Fruit fly (Drosophila melanogaster) Kc167 (cell line): ENCODE results near the gene Taf3.

Experiments used
- Myc ChIP-seq: fragments of >200 bp; optimal IDR thresholded peaks from 2 replicates; lab custom pipeline; 2017; ENCODE audit warnings: missing external identifiers
- Sin3A ChIP-seq: fragments of >200 bp; optimal IDR thresholded peaks from 2 replicates; lab custom pipeline; 2018; ENCODE audit warnings: missing external identifiers
- h ChIP-seq: fragments of >200 bp; optimal IDR thresholded peaks from 3 replicates; lab custom pipeline; 2018; ENCODE audit warnings: missing external identifiers
- insv ChIP-seq: fragments of >200 bp; optimal IDR thresholded peaks from 3 replicates; lab custom pipeline; 2018; ENCODE audit warnings: missing external identifiers
- psq ChIP-seq: fragments of >200 bp; optimal IDR thresholded peaks from 2 replicates; lab custom pipeline; 2017; ENCODE audit warnings: missing external identifiers
- ttk ChIP-seq: sonication (Bioruptor generic); optimal IDR thresholded peaks from 2 replicates; lab custom pipeline; 2017; ENCODE audit warnings: missing external identifiers

Taf3 gene

dm6 chr4:424630-425327 is 41.8 kb downstream of the Taf3 start:
- peak; percentile 95 for TF ChIP-seq h (lab: Kevin White, UChicago)
- no peak for TF ChIP-seq Myc

- TF ChIP-seq Myc, result no peak
- TF ChIP-seq ttk, result no peak
- no peak for TF ChIP-seq h (lab: Kevin White, UChicago)
- no peak for TF ChIP-seq psq (lab: Kevin White, UChicago)
- no peak for TF ChIP-seq insv (lab: Kevin White, UChicago)
- no peak for TF ChIP-seq Sin3A (lab: Kevin White, UChicago)
Measured at dm6 chr4:423338-423737, 43.3 kb downstream of the Taf3 start.

- no peak for TF ChIP-seq h (lab: Kevin White, UChicago)
- TF ChIP-seq ttk, result no peak
- no peak for TF ChIP-seq insv (lab: Kevin White, UChicago)
Measured at dm6 chr4:421772-422171, 44.9 kb downstream of the Taf3 start.

- TF ChIP-seq Sin3A (lab: Kevin White, UChicago) (no peak), ttk (no peak), insv (lab: Kevin White, UChicago) (no peak), psq (lab: Kevin White, UChicago) (no peak), h (lab: Kevin White, UChicago) (no peak), Myc (no peak)
Measured at dm6 chr4:421025-421424, 45.6 kb downstream of the Taf3 start.

- no peak for TF ChIP-seq Myc
- TF ChIP-seq h (lab: Kevin White, UChicago), result no peak
- TF ChIP-seq ttk, result no peak
- TF ChIP-seq psq (lab: Kevin White, UChicago), result no peak
- TF ChIP-seq Sin3A (lab: Kevin White, UChicago), result no peak
- TF ChIP-seq insv (lab: Kevin White, UChicago), result no peak
Measured at dm6 chr4:418701-419100, 47.9 kb downstream of the Taf3 start.

DNA sequence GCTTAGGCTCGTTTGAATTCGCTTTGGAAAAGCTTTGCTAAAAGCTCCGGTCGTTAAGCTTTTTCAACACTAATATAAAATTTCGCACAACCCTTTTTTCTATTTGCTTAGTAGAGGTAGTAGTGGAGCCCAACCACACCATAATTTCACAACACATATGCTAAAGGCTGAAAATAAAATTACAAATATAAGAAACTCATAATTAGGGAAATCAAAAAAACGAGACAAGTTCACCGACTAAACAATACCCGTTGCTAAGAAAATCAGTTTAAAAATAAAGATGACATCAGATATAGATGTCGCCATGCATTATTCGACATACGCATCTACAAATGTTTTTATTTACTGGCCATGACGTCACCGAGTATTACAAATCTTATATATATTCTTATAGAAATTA is 50.3 kb downstream of the Taf3 start:
- TF ChIP-seq ttk, result no peak
- TF ChIP-seq insv (lab: Kevin White, UChicago), result no peak
- TF ChIP-seq psq (lab: Kevin White, UChicago), result no peak
- TF ChIP-seq Myc, result no peak
- no peak for TF ChIP-seq h (lab: Kevin White, UChicago)
- TF ChIP-seq Sin3A (lab: Kevin White, UChicago), result no peak

DNA sequence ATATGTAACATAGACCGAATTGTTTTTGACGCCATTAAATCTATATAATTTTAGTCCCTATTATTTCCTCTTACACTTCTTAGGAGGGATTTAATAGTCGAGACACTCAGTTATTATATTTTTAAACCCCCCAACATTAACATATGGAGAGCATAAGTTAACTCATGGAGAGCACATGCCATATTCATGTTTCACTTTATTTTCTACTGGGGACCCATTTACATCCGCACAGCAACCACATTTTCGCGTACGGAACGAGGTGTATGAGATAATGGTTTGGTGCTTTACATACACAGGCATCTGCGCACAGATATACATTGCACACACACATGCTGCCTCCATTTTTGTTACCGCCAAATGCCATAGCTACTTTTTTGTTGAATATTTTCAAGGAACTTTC is 55.1 kb downstream of the Taf3 start:
- TF ChIP-seq psq (lab: Kevin White, UChicago) (no peak), ttk (no peak), h (lab: Kevin White, UChicago) (no peak), insv (lab: Kevin White, UChicago) (no peak), Sin3A (lab: Kevin White, UChicago) (no peak), Myc (no peak)
